Worm (Caenorhabditis elegans): Measurements from ENCODE around the gene K07F5.8.
"Not testable (repeated sequence)": the region's sequence is repeated elsewhere in the genome, so short reads cannot be mapped to it uniquely, and the experiment has no call there.

- not testable (repeated sequence) for TF ChIP-seq T22C8.4 (GFP tag; IDR thresholded peaks at IDR 0.05); ztf-23 (GFP tag; IDR thresholded peaks at IDR 0.05); ref-1 (GFP tag; conservative IDR thresholded peaks at IDR 0.05); flt-1 (GFP tag; IDR thresholded peaks at IDR 0.05); klf-2 (GFP tag; conservative IDR thresholded peaks at IDR 0.05); tab-1 (GFP tag; IDR thresholded peaks at IDR 0.05); ztf-29 (GFP tag; IDR thresholded peaks at IDR 0.05)
Measured at ce11 chrIV:9894331-9894730, 44.8 kb upstream of the K07F5.8 start, which contains the start of gene msp-77.
